Fruit fly (Drosophila melanogaster) whole organism, embryonic: ENCODE measurements around the gene eas.

Experiments used
- Asciz ChIP-seq: fragments of 200-800 bp; sonication (Bioruptor generic); optimal IDR thresholded peaks from 2 replicates; lab custom pipeline; 2017; ENCODE audit warnings: missing biosample characterization, mild to moderate bottlenecking, missing genetic modification characterization, missing genetic modification reagents
- Bdp1 ChIP-seq: fragments of 200-800 bp; sonication (Bioruptor generic); optimal IDR thresholded peaks from 3 replicates; lab custom pipeline; 2016; ENCODE audit warnings: missing biosample characterization, missing genetic modification characterization
- CG10979 ChIP-seq: fragments of 200-800 bp; sonication (Bioruptor generic); optimal IDR thresholded peaks from 2 replicates; lab custom pipeline; 2018; ENCODE audit warnings: missing biosample characterization, mild to moderate bottlenecking, missing genetic modification characterization, moderate library complexity
- CG12391 ChIP-seq: fragments of 200-800 bp; sonication (Bioruptor generic); optimal IDR thresholded peaks from 3 replicates; lab custom pipeline; 2018; ENCODE audit warnings: missing biosample characterization, mild to moderate bottlenecking, missing genetic modification characterization, moderate library complexity
- CG14965 ChIP-seq: fragments of 200-800 bp; sonication (Bioruptor generic); optimal IDR thresholded peaks from 2 replicates; lab custom pipeline; 2016; ENCODE audit warnings: missing biosample characterization, missing genetic modification characterization, borderline replicate concordance
- CG1603 ChIP-seq: fragments of 200-800 bp; sonication (Bioruptor generic); optimal IDR thresholded peaks from 2 replicates; lab custom pipeline; 2019; ENCODE audit warnings: missing biosample characterization, mild to moderate bottlenecking, missing genetic modification characterization, moderate library complexity
- CG16815 ChIP-seq: fragments of 200-800 bp; sonication (Bioruptor generic); optimal IDR thresholded peaks from 3 replicates; lab custom pipeline; 2017; ENCODE audit warnings: missing biosample characterization, mild to moderate bottlenecking, missing genetic modification characterization
- CG2875 ChIP-seq: fragments of 200-800 bp; sonication (Bioruptor generic); optimal IDR thresholded peaks from 2 replicates; lab custom pipeline; 2017; ENCODE audit warnings: missing biosample characterization, mild to moderate bottlenecking, missing genetic modification characterization, missing genetic modification reagents
- CG3065 ChIP-seq: fragments of 200-800 bp; sonication (Bioruptor generic); optimal IDR thresholded peaks from 2 replicates; lab custom pipeline; 2016; ENCODE audit warnings: missing biosample characterization, missing genetic modification characterization
- CG3281 ChIP-seq: fragments of 200-800 bp; sonication (Bioruptor generic); optimal IDR thresholded peaks from 3 replicates; lab custom pipeline; 2017; ENCODE audit warnings: missing biosample characterization, mild to moderate bottlenecking, missing genetic modification characterization
- CG3847 ChIP-seq: fragments of 200-800 bp; sonication (Bioruptor generic); IDR thresholded peaks from 2 replicates; pipeline ENCODE4 v1.3.6; 2022; ENCODE audit warnings: missing biosample characterization, missing genetic modification characterization
- CG4282 ChIP-seq: fragments of 200-800 bp; sonication (Bioruptor generic); optimal IDR thresholded peaks from 2 replicates; lab custom pipeline; 2016; ENCODE audit warnings: missing biosample characterization, missing genetic modification characterization
- CG4424 ChIP-seq: fragments of 200-800 bp; sonication (Bioruptor generic); optimal IDR thresholded peaks from 3 replicates; lab custom pipeline; 2016; ENCODE audit warnings: missing biosample characterization, missing genetic modification characterization
- CG6175 ChIP-seq: fragments of 200-800 bp; sonication (Bioruptor generic); IDR thresholded peaks from 3 replicates; pipeline ENCODE4 v1.3.6; 2022; ENCODE audit warnings: missing biosample characterization, missing genetic modification characterization
- CG6765 ChIP-seq: fragments of 200-800 bp; sonication (Bioruptor generic); optimal IDR thresholded peaks from 3 replicates; lab custom pipeline; 2017; ENCODE audit warnings: missing biosample characterization, mild to moderate bottlenecking, missing genetic modification characterization
- CG6813 ChIP-seq: fragments of 200-800 bp; sonication (Bioruptor generic); optimal IDR thresholded peaks from 2 replicates; lab custom pipeline; 2017; ENCODE audit warnings: missing biosample characterization, missing genetic modification characterization, mild to moderate bottlenecking, moderate library complexity, missing genetic modification reagents
- CG7786 ChIP-seq: fragments of 200-800 bp; sonication (Bioruptor generic); optimal IDR thresholded peaks from 2 replicates; lab custom pipeline; 2016; ENCODE audit warnings: missing biosample characterization, missing genetic modification characterization
- CG7928 ChIP-seq: fragments of 200-800 bp; sonication (Bioruptor generic); optimal IDR thresholded peaks from 2 replicates; lab custom pipeline; 2017; ENCODE audit warnings: missing biosample characterization, mild to moderate bottlenecking, missing genetic modification characterization
- CG8478 ChIP-seq: fragments of >200 bp; optimal IDR thresholded peaks from 2 replicates; lab custom pipeline; 2018
- Camta ChIP-seq: fragments of 200-800 bp; sonication (Bioruptor generic); optimal IDR thresholded peaks from 2 replicates; lab custom pipeline; 2016; ENCODE audit warnings: missing biosample characterization, missing genetic modification characterization
- Dbx ChIP-seq: fragments of 200-800 bp; sonication (Bioruptor generic); IDR thresholded peaks from 3 replicates; pipeline ENCODE4 v1.3.6; 2022; ENCODE audit warnings: missing biosample characterization, missing genetic modification characterization
- Drgx ChIP-seq: fragments of 200-800 bp; sonication (Bioruptor generic); IDR thresholded peaks from 2 replicates; pipeline ENCODE4 v1.3.6; 2022; ENCODE audit warnings: missing biosample characterization, missing genetic modification characterization
- E2f1 ChIP-seq: fragments of 200-800 bp; sonication (Bioruptor generic); IDR thresholded peaks from 2 replicates; pipeline ENCODE4 v1.3.6; 2022; ENCODE audit warnings: missing biosample characterization, missing genetic modification characterization
- Elba2 ChIP-seq: fragments of 200-800 bp; sonication (Bioruptor generic); optimal IDR thresholded peaks from 3 replicates; lab custom pipeline; 2016; ENCODE audit warnings: missing biosample characterization, missing genetic modification characterization
- Ets65A ChIP-seq: fragments of 200-800 bp; sonication (Bioruptor generic); peaks from one replicate; lab custom pipeline; 2016; ENCODE audit warnings: missing biosample characterization, missing genetic modification characterization
- Fer1 ChIP-seq: fragments of 200-800 bp; sonication (Bioruptor generic); optimal IDR thresholded peaks from 2 replicates; lab custom pipeline; 2017; ENCODE audit warnings: missing biosample characterization, mild to moderate bottlenecking, missing genetic modification characterization
- HHEX ChIP-seq: fragments of 200-800 bp; sonication (Bioruptor generic); optimal IDR thresholded peaks from 3 replicates; lab custom pipeline; 2017; ENCODE audit warnings: missing biosample characterization, mild to moderate bottlenecking, missing genetic modification characterization, missing genetic modification reagents
- Nf-YC ChIP-seq: fragments of 200-800 bp; optimal IDR thresholded peaks from 3 replicates; lab custom pipeline; 2019; ENCODE audit warnings: missing biosample characterization, mild to moderate bottlenecking, missing genetic modification characterization, moderate library complexity
- Ravus ChIP-seq: fragments of 200-800 bp; sonication (Bioruptor generic); IDR thresholded peaks from 2 replicates; pipeline ENCODE4 v1.3.6; 2022; ENCODE audit warnings: missing biosample characterization, missing genetic modification characterization
- Sin3A ChIP-seq: fragments of >200 bp; optimal IDR thresholded peaks from 2 replicates; lab custom pipeline; 2018
- YL-1 ChIP-seq: fragments of 200-800 bp; sonication (Bioruptor generic); optimal IDR thresholded peaks from 3 replicates; lab custom pipeline; 2017; ENCODE audit warnings: missing biosample characterization, mild to moderate bottlenecking, missing genetic modification characterization
- ase ChIP-seq: fragments of 200-800 bp; sonication (Bioruptor generic); IDR thresholded peaks from 3 replicates; pipeline ENCODE4 v1.3.6; 2022; ENCODE audit warnings: missing biosample characterization, missing genetic modification characterization
- cad ChIP-seq: fragments of >200 bp; optimal IDR thresholded peaks from 2 replicates; lab custom pipeline; 2017; ENCODE audit warnings: missing biosample characterization, missing genetic modification characterization
- croc ChIP-seq: fragments of 200-800 bp; sonication (Bioruptor generic); conservative IDR thresholded peaks from 3 replicates; pipeline ENCODE4 v1.3.6; 2022; ENCODE audit warnings: missing biosample characterization, missing genetic modification characterization
- crp ChIP-seq, 2 experiments: fragments of 200-800 bp; sonication (Bioruptor generic); optimal IDR thresholded peaks; 2 replicates in 1 of 2; 3 replicates in 1 of 2; lab custom pipeline; 2017; ENCODE audit warnings: missing biosample characterization in 2 of 2, missing genetic modification characterization in 2 of 2, mild to moderate bottlenecking in 1 of 2, moderate library complexity in 1 of 2
- dimm ChIP-seq: fragments of 200-800 bp; sonication (Bioruptor generic); IDR thresholded peaks from 2 replicates; pipeline ENCODE4 v1.3.6; 2022; ENCODE audit warnings: missing biosample characterization, missing genetic modification characterization
- dpn ChIP-seq, 2 experiments: fragments of 200-800 bp; sonication (Bioruptor generic); optimal IDR thresholded peaks; 3 replicates each; lab custom pipeline; 2016; ENCODE audit warnings: missing biosample characterization in 2 of 2, missing genetic modification characterization in 2 of 2
- fru ChIP-seq: fragments of >200 bp; optimal IDR thresholded peaks from 2 replicates; lab custom pipeline; 2017
- gem ChIP-seq: fragments of 200-800 bp; sonication (Bioruptor generic); optimal IDR thresholded peaks from 2 replicates; lab custom pipeline; 2019; ENCODE audit warnings: missing biosample characterization, mild to moderate bottlenecking, missing genetic modification characterization, moderate library complexity
- ham ChIP-seq: fragments of 200-800 bp; sonication (Bioruptor generic); IDR thresholded peaks from 2 replicates; pipeline ENCODE4 v1.3.6; 2022; ENCODE audit warnings: missing biosample characterization, missing genetic modification characterization
- inv ChIP-seq: fragments of 200-800 bp; sonication (Bioruptor generic); IDR thresholded peaks from 2 replicates; pipeline ENCODE4 v1.3.6; 2022; ENCODE audit warnings: missing biosample characterization, missing genetic modification characterization; ENCODE audit not compliant: partially characterized antibody
- oc ChIP-seq: fragments of 200-800 bp; sonication (Bioruptor generic); optimal IDR thresholded peaks from 2 replicates; lab custom pipeline; 2018; ENCODE audit warnings: missing biosample characterization, mild to moderate bottlenecking, missing genetic modification characterization, moderate library complexity
- sd ChIP-seq: fragments of 200-800 bp; sonication (Bioruptor generic); optimal IDR thresholded peaks from 3 replicates; lab custom pipeline; 2018; ENCODE audit warnings: missing biosample characterization, mild to moderate bottlenecking, missing genetic modification characterization, moderate library complexity
- slp2 ChIP-seq: fragments of 200-800 bp; sonication (Bioruptor generic); optimal IDR thresholded peaks from 2 replicates; lab custom pipeline; 2016; ENCODE audit warnings: missing biosample characterization, missing genetic modification characterization
- sna ChIP-seq: fragments of 200-800 bp; sonication (Bioruptor generic); IDR thresholded peaks from 2 replicates; pipeline ENCODE4 v1.3.6; 2022; ENCODE audit warnings: missing biosample characterization, missing genetic modification characterization; ENCODE audit not compliant: partially characterized antibody
- sob ChIP-seq: fragments of 200-800 bp; sonication (Bioruptor generic); IDR thresholded peaks from 2 replicates; pipeline ENCODE4 v1.3.6; 2022; ENCODE audit warnings: missing biosample characterization, missing genetic modification characterization
- tup ChIP-seq: fragments of 200-800 bp; sonication (Bioruptor generic); optimal IDR thresholded peaks from 2 replicates; lab custom pipeline; 2016; ENCODE audit warnings: missing biosample characterization, mild to moderate bottlenecking, missing genetic modification characterization, moderate library complexity
- vnd ChIP-seq: fragments of 200-800 bp; sonication (Bioruptor generic); IDR thresholded peaks from 3 replicates; pipeline ENCODE4 v1.3.6; 2022; ENCODE audit warnings: missing biosample characterization, missing genetic modification characterization; ENCODE audit not compliant: partially characterized antibody
- vvl ChIP-seq: fragments of 200-800 bp; sonication (Bioruptor generic); IDR thresholded peaks from 2 replicates; pipeline ENCODE4 v1.3.6; 2022; ENCODE audit warnings: missing biosample characterization, missing genetic modification characterization
- yki ChIP-seq: fragments of >200 bp; optimal IDR thresholded peaks from 3 replicates; lab custom pipeline; 2018
- zf30C ChIP-seq: fragments of 200-800 bp; sonication (Bioruptor generic); optimal IDR thresholded peaks from 3 replicates; lab custom pipeline; 2018; ENCODE audit warnings: missing biosample characterization, mild to moderate bottlenecking, missing genetic modification characterization

The eas gene

DNA sequence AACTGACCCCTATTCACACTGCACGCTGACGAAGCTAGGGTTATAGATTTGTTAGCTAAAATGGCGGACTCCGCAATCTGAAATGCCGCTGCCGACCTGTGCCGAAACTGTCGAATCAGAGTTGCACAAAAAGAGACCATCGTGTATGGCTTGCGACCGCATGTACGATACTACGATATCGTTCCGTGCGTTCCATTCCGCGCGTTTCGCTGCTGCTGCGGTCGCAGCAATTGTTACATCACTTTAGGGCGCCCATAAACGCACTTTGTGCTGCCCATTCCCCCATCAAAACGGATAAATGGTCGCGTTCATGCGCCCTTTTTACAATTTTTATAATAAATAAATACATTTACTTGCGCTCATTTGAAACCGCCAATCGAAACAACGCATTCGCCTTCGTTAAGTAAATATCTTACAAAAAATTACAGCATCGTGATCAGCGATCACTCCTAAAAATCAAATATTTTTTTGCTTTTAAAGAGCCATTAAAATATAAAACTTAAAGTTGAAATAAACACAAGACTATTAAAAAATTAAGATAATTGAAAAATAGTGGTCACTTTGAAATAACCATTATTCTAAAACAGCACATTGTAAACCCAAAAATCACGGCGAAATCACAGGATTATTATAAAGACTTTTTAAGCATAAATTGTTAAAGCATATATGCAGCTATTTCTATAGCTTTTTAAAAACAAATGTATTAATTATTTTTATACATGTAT, 42.2 kb downstream of the eas start, which contains the start of gene Cyp1 (continued):
- TF ChIP-seq crp (GFP tag; optimal IDR thresholded peaks at IDR 0.05; lab: Kevin White, UChicago) = no peak
- no peak for TF ChIP-seq Nf-YC (tag; lab: Kevin White, UChicago)
- no peak for TF ChIP-seq Elba2 (GFP tag; lab: Kevin White, UChicago)
- peak; percentile 55 for TF ChIP-seq vvl (GFP tag; lab: Robert Waterston, UW)
- TF ChIP-seq CG3847 (GFP tag; lab: Robert Waterston, UW) = peak; percentile 58; the same call in 1 of the 2 replicates
- TF ChIP-seq yki (lab: Kevin White, UChicago) = no peak
- TF ChIP-seq Dbx (GFP tag; lab: Robert Waterston, UW) = peak; percentile 79
- no peak for TF ChIP-seq CG3065 (GFP tag; lab: Kevin White, UChicago)
- no peak for TF ChIP-seq cad (GFP tag; lab: Kevin White, UChicago)
- no peak for TF ChIP-seq Camta (GFP tag; lab: Kevin White, UChicago)
- TF ChIP-seq E2f1 = peak; percentile 60
- no peak for TF ChIP-seq Sin3A (lab: Kevin White, UChicago)
- TF ChIP-seq Asciz (GFP tag; lab: Kevin White, UChicago) = no peak
- no peak for TF ChIP-seq CG6765
- peak; percentile 49; the same call in 1 of the 2 replicates for TF ChIP-seq sna
- TF ChIP-seq tup (GFP tag; lab: Kevin White, UChicago) = peak; percentile 19
- TF ChIP-seq CG4424 (GFP tag; lab: Kevin White, UChicago) = peak; percentile 43
- peak; percentile 69 for TF ChIP-seq vnd
- TF ChIP-seq fru (lab: Kevin White, UChicago) = no peak
- no peak for TF ChIP-seq CG7786 (GFP tag; lab: Kevin White, UChicago)
- peak; percentile 37; the same call in 1 of the 3 replicates for TF ChIP-seq ase (GFP tag; lab: Robert Waterston, UW)
- no peak for TF ChIP-seq zf30C (GFP tag; lab: Kevin White, UChicago)
- TF ChIP-seq gem (tag; lab: Kevin White, UChicago) = no peak
- TF ChIP-seq CG16815 (GFP tag; lab: Kevin White, UChicago) = no peak
- TF ChIP-seq HHEX = no peak
- TF ChIP-seq CG2875 (GFP tag; lab: Kevin White, UChicago) = no peak
- TF ChIP-seq Fer1 = peak; percentile 39
- TF ChIP-seq CG6175 (GFP tag; lab: Robert Waterston, UW) = 0 out of 3 replicates have a peak, but pooled peaks have one; percentile 16
- TF ChIP-seq CG7928 (GFP tag; lab: Kevin White, UChicago) = no peak
- peak; percentile 37 for TF ChIP-seq Ets65A
- no peak for TF ChIP-seq CG6813 (GFP tag; lab: Kevin White, UChicago)
- TF ChIP-seq sob (GFP tag; lab: Robert Waterston, UW) = peak; percentile 69; the same call in 1 of the 2 replicates
- TF ChIP-seq CG3281 (GFP tag; lab: Kevin White, UChicago) = no peak
- TF ChIP-seq inv = peak; percentile 71; the same call in 1 of the 2 replicates
- no peak for TF ChIP-seq CG14965 (GFP tag; lab: Kevin White, UChicago)
- no peak for TF ChIP-seq CG10979 (tag; lab: Kevin White, UChicago)
- no peak for TF ChIP-seq Bdp1 (GFP tag; lab: Kevin White, UChicago)
- no peak for TF ChIP-seq slp2 (GFP tag; lab: Kevin White, UChicago)
- TF ChIP-seq CG8478 = no peak
- TF ChIP-seq oc = no peak
- no peak for TF ChIP-seq sd
- TF ChIP-seq Drgx = peak; percentile 25; the same call in 1 of the 2 replicates
- peak; percentile 35 for TF ChIP-seq YL-1 (GFP tag; lab: Kevin White, UChicago)
- TF ChIP-seq CG1603 (tag; lab: Kevin White, UChicago) = peak; percentile 90
- TF ChIP-seq CG4282 = no peak
- TF ChIP-seq dpn (GFP tag; optimal IDR thresholded peaks at IDR 0.05; lab: Kevin White, UChicago) = peak; percentile 11 to 28
- no peak for TF ChIP-seq croc (GFP tag; lab: Robert Waterston, UW)
- TF ChIP-seq ham = no peak
- no peak for TF ChIP-seq dimm
- TF ChIP-seq CG12391 = peak; percentile 19
- no peak for TF ChIP-seq Ravus
